Fruit fly (Drosophila melanogaster): ENCODE data around the gene CG10597.

DNA sequence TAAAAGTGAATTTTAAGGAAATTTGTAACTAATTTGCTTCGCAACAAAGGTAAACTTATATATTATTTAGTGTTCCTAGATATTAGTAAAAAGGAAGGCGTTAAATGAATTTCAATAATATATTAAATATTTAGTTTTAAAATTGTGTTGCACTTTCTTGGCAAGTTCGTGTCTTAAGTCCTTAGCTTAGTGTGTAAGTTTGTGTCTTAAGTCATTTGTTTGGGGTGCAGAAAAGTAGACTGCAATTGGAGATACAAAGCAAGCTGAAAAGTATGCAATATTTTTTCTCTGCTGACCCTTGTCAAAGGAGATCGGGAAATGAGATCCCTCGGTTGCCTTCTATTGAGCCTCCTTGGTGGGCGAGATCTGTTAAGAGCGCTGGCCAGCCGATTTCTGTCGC is 31.2 kb upstream of the CG10597 start:
- TF ChIP-seq Dfd (GFP tag; optimal IDR thresholded peaks at IDR 0.05) (no peak), CG32264 (GFP tag; optimal IDR thresholded peaks at IDR 0.05) (no peak), pan (optimal IDR thresholded peaks at IDR 0.05) (no peak), N (GFP tag; optimal IDR thresholded peaks at IDR 0.05) (peak; percentile 45), Mio (GFP tag; optimal IDR thresholded peaks at IDR 0.05) (no peak), psq (GFP tag; optimal IDR thresholded peaks at IDR 0.05) (no peak), jim (GFP tag; optimal IDR thresholded peaks at IDR 0.05) (no peak), br (GFP tag; optimal IDR thresholded peaks at IDR 0.05) (no peak)
